Worm (Caenorhabditis elegans) whole organism, late embryonic: Measurements from ENCODE around the gene ilys-3.

Experiments used
- T23F11.4 ChIP-seq: fragments of 200-800 bp; sonication (Bioruptor generic); optimal IDR thresholded peaks from 2 replicates; lab custom pipeline; 2018; ENCODE audit warnings: mild to moderate bottlenecking, missing genetic modification characterization, missing compliant biosample characterization
- ahr-1 ChIP-seq: sonication (generic microtip); optimal IDR thresholded peaks from 2 replicates; lab custom pipeline; 2016; ENCODE audit warnings: missing genetic modification characterization, missing compliant biosample characterization
- ceh-14 ChIP-seq: sonication (generic microtip); optimal IDR thresholded peaks from 2 replicates; lab custom pipeline; 2016; ENCODE audit warnings: missing genotype, missing genetic modification characterization, missing compliant biosample characterization
- ceh-2 ChIP-seq: sonication (generic microtip); optimal IDR thresholded peaks from 2 replicates; lab custom pipeline; 2016; ENCODE audit warnings: missing genotype, missing genetic modification characterization, missing compliant biosample characterization
- ceh-9 ChIP-seq: sonication (generic microtip); optimal IDR thresholded peaks from 2 replicates; lab custom pipeline; 2016; ENCODE audit warnings: mild to moderate bottlenecking, missing genetic modification characterization, inconsistent platforms, missing compliant biosample characterization
- dve-1 ChIP-seq: sonication (generic microtip); optimal IDR thresholded peaks from 2 replicates; lab custom pipeline; 2017; ENCODE audit warnings: antibody characterized with exemption, mild to moderate bottlenecking, missing genetic modification characterization, missing compliant biosample characterization
- eyg-1 ChIP-seq: sonication (generic microtip); optimal IDR thresholded peaks from 2 replicates; lab custom pipeline; 2016; ENCODE audit warnings: missing genotype, missing genetic modification characterization, missing compliant biosample characterization
- fax-1 ChIP-seq: sonication (generic microtip); optimal IDR thresholded peaks from 2 replicates; lab custom pipeline; 2016; ENCODE audit warnings: missing genotype, missing genetic modification characterization, missing compliant biosample characterization
- nhr-11 ChIP-seq: fragments of 150-350 bp; optimal IDR thresholded peaks from 2 replicates; lab custom pipeline; 2014; ENCODE audit warnings: missing biosample characterization, missing genetic modification characterization
- pat-9 ChIP-seq: fragments of 200-800 bp; sonication (Bioruptor generic); optimal IDR thresholded peaks from 2 replicates; lab custom pipeline; 2018; ENCODE audit warnings: mild to moderate bottlenecking, missing genetic modification characterization, moderate library complexity, missing compliant biosample characterization
- pax-1 ChIP-seq: fragments of 150-350 bp; optimal IDR thresholded peaks from 2 replicates; lab custom pipeline; 2014; ENCODE audit warnings: missing biosample characterization, missing genetic modification characterization
- pqm-1 ChIP-seq: sonication (generic microtip); optimal IDR thresholded peaks from 2 replicates; lab custom pipeline; 2016; ENCODE audit warnings: missing genetic modification characterization, missing compliant biosample characterization
- tbx-2 ChIP-seq: sonication (generic microtip); optimal IDR thresholded peaks from 2 replicates; lab custom pipeline; 2016; ENCODE audit warnings: missing genetic modification characterization, missing compliant biosample characterization

DNA sequence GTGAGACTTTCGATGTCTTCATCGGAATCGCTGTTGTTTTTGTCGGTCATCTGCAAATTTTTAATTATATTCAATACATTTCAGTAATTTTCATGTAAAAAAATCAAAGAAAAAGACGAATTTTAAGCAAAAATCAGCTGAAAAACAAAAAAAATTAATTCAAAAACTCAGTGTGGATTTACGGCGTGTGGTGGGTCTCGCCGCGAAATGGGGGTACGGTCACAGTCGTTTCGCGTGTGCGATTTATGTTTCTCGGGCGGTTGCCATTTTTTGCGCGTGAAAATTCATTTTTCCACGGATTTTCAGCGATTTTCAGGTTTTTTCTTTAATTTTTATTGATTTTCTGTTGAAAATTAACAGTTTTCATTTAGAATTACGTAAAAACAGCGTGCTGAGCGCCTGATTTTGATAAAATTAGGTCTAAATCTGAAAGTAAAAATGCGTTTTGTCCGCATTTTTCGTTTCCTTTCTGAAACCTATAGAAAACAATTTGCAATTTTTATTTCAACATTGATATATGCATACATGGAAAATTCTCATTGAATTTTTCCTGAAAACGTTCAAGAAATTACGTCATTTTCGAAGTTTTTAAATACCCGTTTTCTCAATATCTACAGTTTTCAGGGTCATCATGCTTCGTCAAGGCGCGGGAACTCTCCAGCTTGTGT is 31.0 kb downstream of the ilys-3 start, which contains the start of the genes ccdc-12 and Y69A2AR.18:
- TF ChIP-seq dve-1 (no peak), tbx-2 (peak; percentile 34), fax-1 (no peak), pax-1 (tag; lab: Kevin White, UChicago) (no peak), pqm-1 (tag; lab: Kevin White, UChicago) (no peak), ceh-9 (tag; lab: Kevin White, UChicago) (no peak), ceh-14 (tag; lab: Kevin White, UChicago) (no peak), ceh-2 (tag; lab: Kevin White, UChicago) (no peak), ahr-1 (tag; lab: Kevin White, UChicago) (no peak), pat-9 (tag; lab: Kevin White, UChicago) (no peak), T23F11.4 (no peak), nhr-11 (no peak), eyg-1 (no peak)
